Fruit fly (Drosophila melanogaster): ENCODE data around the gene CG42375.

CG42375 gene

dm6 chr3R:13779241-13779683, at the start of gene CG42375, which contains the start of gene CG9288:
Gene CG42375, plus strand, starts transcription at chr3R:13779624.
Gene CG9288, plus strand, starts transcription at chr3R:13779624.
- no peak for TF ChIP-seq noc (tag; optimal IDR thresholded peaks at IDR 0.05)

dm6 chr3R:13730005-13730404, 49.4 kb upstream of the CG42375 start:
- no peak for TF ChIP-seq noc (tag; optimal IDR thresholded peaks at IDR 0.05)

dm6 chr3R:13735304-13735898, 44.0 kb upstream of the CG42375 start:
- no peak for TF ChIP-seq noc (tag; optimal IDR thresholded peaks at IDR 0.05)

- TF ChIP-seq noc (tag; optimal IDR thresholded peaks at IDR 0.05): no peak
Observed at dm6 chr3R:13746066-13746673, 33.3 kb upstream of the CG42375 start.

dm6 chr3R:13761563-13761962, 17.9 kb upstream of the CG42375 start:
- TF ChIP-seq noc (tag; optimal IDR thresholded peaks at IDR 0.05): no peak

- TF ChIP-seq noc (tag; optimal IDR thresholded peaks at IDR 0.05): no peak
Observed at dm6 chr3R:13765001-13765400, 14.4 kb upstream of the CG42375 start.

- TF ChIP-seq noc (tag; optimal IDR thresholded peaks at IDR 0.05): no peak
Observed at dm6 chr3R:13765456-13765855, 14.0 kb upstream of the CG42375 start, which contains the start of gene CG9312. Gene CG9312, plus strand, starts transcription at chr3R:13765756.

- no peak for TF ChIP-seq noc (tag; optimal IDR thresholded peaks at IDR 0.05)
Observed at dm6 chr3R:13767239-13767638, 12.2 kb upstream of the CG42375 start, which contains the start of gene Cht5. Gene Cht5, plus strand, starts transcription at chr3R:13767549.

dm6 chr3R:13771195-13771594, 8.2 kb upstream of the CG42375 start, which contains the start of gene CG9297:
Gene CG9297, plus strand, starts transcription at chr3R:13771495.
- TF ChIP-seq noc (tag; optimal IDR thresholded peaks at IDR 0.05): no peak

- no peak for TF ChIP-seq noc (tag; optimal IDR thresholded peaks at IDR 0.05)
Observed at dm6 chr3R:13773350-13773749, 6.1 kb upstream of the CG42375 start.

- TF ChIP-seq noc (tag; optimal IDR thresholded peaks at IDR 0.05): no peak
Observed at dm6 chr3R:13780769-13781168, 1.3 kb downstream of the CG42375 start, which contains the start of gene CG9286. Gene CG9286, plus strand, starts transcription at chr3R:13780964.

dm6 chr3R:13782035-13782434, 2.6 kb downstream of the CG42375 start, which contains the start of gene Dip-B:
Gene Dip-B, plus strand, starts transcription at chr3R:13782288.
- TF ChIP-seq noc (tag; optimal IDR thresholded peaks at IDR 0.05): no peak

dm6 chr3R:13782578-13782977, 3.2 kb downstream of the CG42375 start:
- TF ChIP-seq noc (tag; optimal IDR thresholded peaks at IDR 0.05): no peak

- no peak for TF ChIP-seq noc (tag; optimal IDR thresholded peaks at IDR 0.05)
Observed at dm6 chr3R:13783397-13783796, 4.0 kb downstream of the CG42375 start.

dm6 chr3R:13785895-13786294, 6.5 kb downstream of the CG42375 start:
- TF ChIP-seq noc (tag; optimal IDR thresholded peaks at IDR 0.05): no peak

dm6 chr3R:13788224-13788623, 8.8 kb downstream of the CG42375 start:
- TF ChIP-seq noc (tag; optimal IDR thresholded peaks at IDR 0.05): no peak

dm6 chr3R:13788672-13789071, 9.2 kb downstream of the CG42375 start:
- TF ChIP-seq noc (tag; optimal IDR thresholded peaks at IDR 0.05): no peak
